Fruit fly (Drosophila melanogaster) whole organism, adult: ENCODE results near the gene CG4497.

Experiments
- CG11617 ChIP-seq: fragments of 200-800 bp; sonication (Bioruptor generic); optimal IDR thresholded peaks from 2 replicates; lab custom pipeline; 2017; ENCODE audit warnings: mild to moderate bottlenecking, missing biosample characterization, missing genetic modification reagents, missing genetic modification characterization
- CG12768 ChIP-seq: fragments of 200-800 bp; sonication (Bioruptor generic); optimal IDR thresholded peaks from 2 replicates; lab custom pipeline; 2017; ENCODE audit warnings: missing biosample characterization, missing genetic modification characterization, mild to moderate bottlenecking, moderate library complexity, missing genetic modification reagents
- CG14711 ChIP-seq: fragments of 200-800 bp; sonication (Bioruptor generic); optimal IDR thresholded peaks from 2 replicates; lab custom pipeline; 2018; ENCODE audit warnings: missing biosample characterization, mild to moderate bottlenecking, missing genetic modification characterization, moderate library complexity
- CG1620 ChIP-seq: fragments of 200-800 bp; sonication (Bioruptor generic); optimal IDR thresholded peaks from 2 replicates; lab custom pipeline; 2016; ENCODE audit warnings: missing biosample characterization, missing genetic modification characterization
- CG33017 ChIP-seq: fragments of 200-800 bp; sonication (Bioruptor generic); optimal IDR thresholded peaks from 2 replicates; lab custom pipeline; 2018; ENCODE audit warnings: missing biosample characterization, mild to moderate bottlenecking, missing genetic modification characterization, moderate library complexity
- CG5204 ChIP-seq: fragments of 200-800 bp; sonication (Bioruptor generic); optimal IDR thresholded peaks from 2 replicates; lab custom pipeline; 2016; ENCODE audit warnings: missing biosample characterization, missing genetic modification characterization
- CG7045 ChIP-seq: fragments of 200-800 bp; sonication (Bioruptor generic); optimal IDR thresholded peaks from 2 replicates; lab custom pipeline; 2017; ENCODE audit warnings: missing biosample characterization, mild to moderate bottlenecking, missing genetic modification characterization
- CG7101 ChIP-seq: fragments of 200-800 bp; sonication (Bioruptor generic); optimal IDR thresholded peaks from 2 replicates; lab custom pipeline; 2018; ENCODE audit warnings: missing biosample characterization, mild to moderate bottlenecking, missing genetic modification characterization, moderate library complexity
- Clk ChIP-seq: fragments of 200-800 bp; sonication (Bioruptor generic); optimal IDR thresholded peaks from 2 replicates; lab custom pipeline; 2017; ENCODE audit warnings: missing biosample characterization, missing genetic modification characterization
- Crg-1 ChIP-seq: fragments of 200-800 bp; sonication (Bioruptor generic); optimal IDR thresholded peaks from 2 replicates; lab custom pipeline; 2016; ENCODE audit warnings: missing biosample characterization, missing genetic modification characterization
- Hr96 ChIP-seq: fragments of 200-800 bp; sonication (Bioruptor generic); optimal IDR thresholded peaks from 2 replicates; lab custom pipeline; 2016; ENCODE audit warnings: missing biosample characterization, missing genetic modification characterization
- Mnt ChIP-seq: fragments of 200-800 bp; sonication (Bioruptor generic); optimal IDR thresholded peaks from 2 replicates; lab custom pipeline; 2016; ENCODE audit warnings: missing biosample characterization, mild to moderate bottlenecking, missing genetic modification characterization
- bab1 ChIP-seq: fragments of 200-800 bp; sonication (Bioruptor generic); optimal IDR thresholded peaks from 3 replicates; lab custom pipeline; 2019; ENCODE audit warnings: missing biosample characterization, mild to moderate bottlenecking, missing genetic modification characterization, moderate library complexity
- cic ChIP-seq: fragments of 200-800 bp; sonication (Bioruptor generic); optimal IDR thresholded peaks from 2 replicates; lab custom pipeline; 2017; ENCODE audit warnings: missing biosample characterization, mild to moderate bottlenecking, missing genetic modification characterization, moderate library complexity
- cnc ChIP-seq, 2 experiments: fragments of >200 bp; optimal IDR thresholded peaks; 2 replicates each; lab custom pipeline; 2017
- kay ChIP-seq: fragments of 200-800 bp; sonication (Bioruptor generic); peaks from one replicate; lab custom pipeline; 2016; ENCODE audit warnings: missing biosample characterization, missing genetic modification characterization, borderline replicate concordance
- ovo ChIP-seq: fragments of 200-800 bp; sonication (Bioruptor generic); optimal IDR thresholded peaks from 2 replicates; lab custom pipeline; 2016; ENCODE audit warnings: missing biosample characterization, missing genetic modification characterization
- pad ChIP-seq: fragments of 200-800 bp; sonication (Bioruptor generic); optimal IDR thresholded peaks from 3 replicates; lab custom pipeline; 2017; ENCODE audit warnings: missing biosample characterization, missing genetic modification characterization, mild to moderate bottlenecking, moderate library complexity, missing genetic modification reagents
- tj ChIP-seq: fragments of 200-800 bp; sonication (Bioruptor generic); optimal IDR thresholded peaks from 3 replicates; lab custom pipeline; 2017; ENCODE audit warnings: missing biosample characterization, mild to moderate bottlenecking, missing genetic modification characterization, moderate library complexity
- toe ChIP-seq: fragments of 200-800 bp; sonication (Bioruptor generic); optimal IDR thresholded peaks from 2 replicates; lab custom pipeline; 2016; ENCODE audit warnings: missing biosample characterization, missing genetic modification characterization

Gene CG4497

DNA sequence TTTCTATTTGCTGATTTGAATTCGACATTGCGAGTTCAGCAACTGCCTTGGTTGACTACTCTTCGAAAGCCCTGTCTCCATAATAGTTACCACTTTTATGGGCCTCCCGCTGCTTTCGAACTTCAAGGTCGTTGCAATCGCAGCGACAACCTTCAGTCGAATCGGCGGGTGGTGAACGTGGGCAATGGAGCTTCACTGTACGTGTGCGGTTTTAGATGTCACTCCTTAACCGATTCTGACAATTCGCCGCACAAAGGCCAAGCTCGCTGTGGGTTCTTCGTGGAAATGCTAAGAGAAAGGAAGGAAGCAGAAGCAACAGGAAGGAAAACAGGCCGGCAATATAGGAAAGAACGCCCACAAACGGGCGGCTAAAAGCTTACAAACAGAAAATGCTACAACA lies 42.1 kb downstream of the CG4497 start:
- TF ChIP-seq CG7101, result no peak
- no peak for TF ChIP-seq cic (GFP tag; lab: Kevin White, UChicago)
- no peak for TF ChIP-seq pad (GFP tag; lab: Kevin White, UChicago)
- TF ChIP-seq Crg-1 (GFP tag; lab: Kevin White, UChicago), result no peak
- no peak for TF ChIP-seq bab1 (GFP tag; lab: Kevin White, UChicago)
- no peak for TF ChIP-seq Mnt (GFP tag; lab: Kevin White, UChicago)
- TF ChIP-seq CG1620 (GFP tag; lab: Kevin White, UChicago), result no peak
- no peak for TF ChIP-seq CG12768 (GFP tag; lab: Kevin White, UChicago)
- TF ChIP-seq CG14711 (tag; lab: Kevin White, UChicago), result no peak
- TF ChIP-seq ovo (GFP tag; lab: Kevin White, UChicago), result no peak
- TF ChIP-seq CG7045 (GFP tag; lab: Kevin White, UChicago), result no peak
- no peak for TF ChIP-seq Hr96 (GFP tag; lab: Kevin White, UChicago)
- no peak for TF ChIP-seq tj (GFP tag; lab: Kevin White, UChicago)
- TF ChIP-seq Clk (GFP tag; lab: Kevin White, UChicago), result no peak
- no peak for TF ChIP-seq cnc (optimal IDR thresholded peaks at IDR 0.05; lab: Kevin White, UChicago)
- TF ChIP-seq kay (GFP tag; lab: Kevin White, UChicago), result no peak
- TF ChIP-seq CG11617 (GFP tag; lab: Kevin White, UChicago), result no peak
- no peak for TF ChIP-seq CG5204 (GFP tag; lab: Kevin White, UChicago)
- TF ChIP-seq CG33017 (tag; lab: Kevin White, UChicago), result no peak
- no peak for TF ChIP-seq toe

DNA sequence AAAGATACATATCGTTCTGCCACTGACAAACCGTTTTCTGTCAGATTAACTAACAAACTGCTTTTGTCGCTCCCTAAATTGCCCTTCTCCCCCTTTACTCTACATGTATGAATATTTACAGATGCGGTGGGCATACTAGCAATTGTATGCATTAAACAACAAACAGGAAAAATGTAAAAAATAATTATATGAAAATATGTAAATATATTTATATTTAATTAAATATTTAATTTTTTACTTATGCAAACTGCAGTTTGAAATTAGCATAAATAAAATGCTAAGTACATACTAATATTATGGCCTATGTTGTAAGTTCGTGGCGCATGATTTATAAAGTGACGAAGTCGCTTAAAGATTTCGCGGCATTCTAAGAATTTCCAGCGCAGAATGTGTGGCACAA lies 43.6 kb downstream of the CG4497 start:
- TF ChIP-seq cnc (optimal IDR thresholded peaks at IDR 0.05; lab: Kevin White, UChicago), result no peak
- no peak for TF ChIP-seq cic (GFP tag; lab: Kevin White, UChicago)
- no peak for TF ChIP-seq ovo (GFP tag; lab: Kevin White, UChicago)
- TF ChIP-seq toe, result no peak
- no peak for TF ChIP-seq pad (GFP tag; lab: Kevin White, UChicago)
- no peak for TF ChIP-seq CG12768 (GFP tag; lab: Kevin White, UChicago)
- no peak for TF ChIP-seq CG33017 (tag; lab: Kevin White, UChicago)
- no peak for TF ChIP-seq Hr96 (GFP tag; lab: Kevin White, UChicago)
- no peak for TF ChIP-seq bab1 (GFP tag; lab: Kevin White, UChicago)
- TF ChIP-seq Clk (GFP tag; lab: Kevin White, UChicago), result no peak
- TF ChIP-seq CG1620 (GFP tag; lab: Kevin White, UChicago), result no peak
- no peak for TF ChIP-seq tj (GFP tag; lab: Kevin White, UChicago)
- no peak for TF ChIP-seq CG7101
- TF ChIP-seq CG11617 (GFP tag; lab: Kevin White, UChicago), result no peak
- TF ChIP-seq CG7045 (GFP tag; lab: Kevin White, UChicago), result no peak
- TF ChIP-seq Mnt (GFP tag; lab: Kevin White, UChicago), result no peak

DNA sequence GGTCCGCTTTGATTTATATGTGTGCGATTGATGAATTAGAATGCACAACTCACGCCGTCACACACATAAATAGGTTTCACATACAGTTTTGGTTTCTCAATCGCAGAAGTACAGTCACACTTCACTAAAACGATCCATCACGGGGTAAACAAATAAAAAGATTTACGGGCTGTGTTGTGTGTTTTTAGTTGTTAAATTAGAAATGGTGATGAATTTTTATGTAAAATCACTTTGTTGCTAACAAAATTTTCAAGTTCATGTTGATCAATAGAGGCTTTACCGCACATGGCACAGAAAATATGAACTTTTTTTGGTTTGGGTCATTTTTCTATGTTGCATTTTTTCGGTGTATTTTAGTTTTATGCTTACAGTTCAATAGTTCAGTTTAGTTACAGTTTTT lies 45.5 kb downstream of the CG4497 start:
- TF ChIP-seq CG11617 (GFP tag; lab: Kevin White, UChicago), result no peak
- TF ChIP-seq toe, result no peak
- TF ChIP-seq CG14711 (tag; lab: Kevin White, UChicago), result no peak
- no peak for TF ChIP-seq tj (GFP tag; lab: Kevin White, UChicago)
- no peak for TF ChIP-seq CG1620 (GFP tag; lab: Kevin White, UChicago)
- no peak for TF ChIP-seq CG12768 (GFP tag; lab: Kevin White, UChicago)
- TF ChIP-seq CG7101, result no peak

DNA sequence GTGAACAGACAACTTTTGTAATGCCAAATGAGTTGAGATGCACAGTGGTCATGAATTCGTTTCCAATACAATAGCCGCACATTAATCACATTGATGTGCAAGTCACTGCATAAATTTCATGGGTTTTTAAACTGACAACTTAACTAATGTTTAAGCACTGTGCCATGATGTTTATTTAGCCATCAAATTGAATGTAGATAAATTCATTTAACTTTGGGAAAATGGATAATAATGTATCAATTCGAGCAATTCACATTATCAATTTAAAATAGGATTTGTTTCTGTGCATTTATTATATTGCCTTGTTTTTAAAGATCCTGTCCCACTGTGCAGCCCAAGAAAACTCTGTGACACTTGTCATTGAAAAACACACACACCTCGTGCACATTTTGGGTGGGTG lies 46.3 kb downstream of the CG4497 start:
- TF ChIP-seq Hr96 (GFP tag; lab: Kevin White, UChicago) (no peak), cnc (optimal IDR thresholded peaks at IDR 0.05; lab: Kevin White, UChicago) (no peak), Clk (GFP tag; lab: Kevin White, UChicago) (no peak), CG7045 (GFP tag; lab: Kevin White, UChicago) (no peak), toe (no peak), Mnt (GFP tag; lab: Kevin White, UChicago) (no peak), CG1620 (GFP tag; lab: Kevin White, UChicago) (no peak), CG7101 (no peak), CG11617 (GFP tag; lab: Kevin White, UChicago) (no peak)

DNA sequence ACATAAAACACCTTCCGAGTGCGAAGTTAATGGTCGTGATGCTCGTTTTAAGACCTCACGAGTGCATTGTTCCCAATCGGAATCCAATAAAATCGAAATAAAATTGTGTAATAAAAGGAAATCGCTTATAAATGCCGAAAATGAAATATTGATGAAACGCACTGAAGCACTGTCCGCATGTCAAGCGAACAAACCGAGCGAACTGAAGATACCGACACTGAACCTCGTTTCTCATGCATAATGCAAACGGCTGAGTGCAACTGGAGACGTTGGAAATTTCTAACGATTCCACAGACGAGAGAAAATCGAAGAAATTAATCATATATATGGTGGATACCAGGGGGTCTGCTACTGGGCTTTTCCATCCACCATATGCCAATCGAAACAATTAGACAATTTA lies 47.2 kb downstream of the CG4497 start:
- TF ChIP-seq Clk (GFP tag; lab: Kevin White, UChicago), result no peak
- no peak for TF ChIP-seq CG7045 (GFP tag; lab: Kevin White, UChicago)
- no peak for TF ChIP-seq ovo (GFP tag; lab: Kevin White, UChicago)
- no peak for TF ChIP-seq bab1 (GFP tag; lab: Kevin White, UChicago)
- no peak for TF ChIP-seq toe
- no peak for TF ChIP-seq Mnt (GFP tag; lab: Kevin White, UChicago)
- TF ChIP-seq CG1620 (GFP tag; lab: Kevin White, UChicago), result no peak
- no peak for TF ChIP-seq cic (GFP tag; lab: Kevin White, UChicago)
- no peak for TF ChIP-seq pad (GFP tag; lab: Kevin White, UChicago)
- no peak for TF ChIP-seq CG12768 (GFP tag; lab: Kevin White, UChicago)

DNA sequence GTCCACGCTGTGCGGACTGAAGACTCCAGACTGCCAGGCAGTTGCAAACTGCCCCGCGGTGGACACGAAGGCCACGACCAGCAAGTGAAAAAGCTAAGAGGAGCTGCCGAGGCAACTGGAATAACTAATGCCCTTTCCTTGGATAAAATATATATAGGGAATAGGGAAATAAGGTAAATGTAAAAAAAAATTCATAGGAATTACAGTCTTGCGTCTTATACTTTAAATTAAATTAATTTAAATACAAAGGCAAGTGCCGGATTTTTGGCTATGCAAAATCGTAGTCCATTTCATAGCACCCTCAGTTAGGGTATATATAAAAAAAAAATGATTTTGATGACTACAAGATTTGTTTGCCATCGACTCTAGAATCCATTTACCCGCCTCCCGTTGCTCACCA lies 48.5 kb downstream of the CG4497 start:
- no peak for TF ChIP-seq Clk (GFP tag; lab: Kevin White, UChicago)
- no peak for TF ChIP-seq Crg-1 (GFP tag; lab: Kevin White, UChicago)
- TF ChIP-seq CG11617 (GFP tag; lab: Kevin White, UChicago), result no peak
- no peak for TF ChIP-seq CG5204 (GFP tag; lab: Kevin White, UChicago)
- TF ChIP-seq CG7101, result no peak
- no peak for TF ChIP-seq cnc (optimal IDR thresholded peaks at IDR 0.05; lab: Kevin White, UChicago)
- no peak for TF ChIP-seq ovo (GFP tag; lab: Kevin White, UChicago)
- TF ChIP-seq Hr96 (GFP tag; lab: Kevin White, UChicago), result no peak
- TF ChIP-seq toe, result no peak
- no peak for TF ChIP-seq CG12768 (GFP tag; lab: Kevin White, UChicago)
- no peak for TF ChIP-seq CG33017 (tag; lab: Kevin White, UChicago)
- no peak for TF ChIP-seq CG1620 (GFP tag; lab: Kevin White, UChicago)
- no peak for TF ChIP-seq CG14711 (tag; lab: Kevin White, UChicago)
